Worm (Caenorhabditis elegans) whole organism, young adult: Measurements from ENCODE around the gene C04E12.2.

Source experiments
- B0035.1 ChIP-seq: sonication (generic microtip); optimal IDR thresholded peaks from 2 replicates; lab custom pipeline; 2016; ENCODE audit warnings: missing genetic modification characterization, mild to moderate bottlenecking, missing compliant biosample characterization, missing genotype, missing genetic modification reagents
- B0336.3 ChIP-seq: fragments of 200-800 bp; sonication (Bioruptor generic); IDR thresholded peaks from 2 replicates; pipeline ENCODE4 v1.3.6; 2022; ENCODE audit warnings: missing genetic modification characterization, missing compliant biosample characterization
- C17E4.6 ChIP-seq: fragments of 200-800 bp; sonication (Bioruptor generic); IDR thresholded peaks from 2 replicates; pipeline ENCODE4 v1.3.6; 2022; ENCODE audit warnings: missing genetic modification reagents, missing genetic modification characterization, missing compliant biosample characterization
- F39B2.1 ChIP-seq: fragments of 200-800 bp; sonication (Bioruptor generic); IDR thresholded peaks from 2 replicates; pipeline ENCODE4 v1.3.6; 2022; ENCODE audit warnings: missing genetic modification reagents, missing genetic modification characterization, missing compliant biosample characterization
- F49E8.2 ChIP-seq: sonication (generic microtip); optimal IDR thresholded peaks from 3 replicates; lab custom pipeline; 2017; ENCODE audit warnings: missing genetic modification characterization, mild to moderate bottlenecking, missing compliant biosample characterization, antibody characterized with exemption, moderate library complexity; ENCODE audit not compliant: insufficient read depth
- F52B5.7 ChIP-seq: sonication (generic microtip); optimal IDR thresholded peaks from 2 replicates; lab custom pipeline; 2016; ENCODE audit warnings: mild to moderate bottlenecking, missing genetic modification characterization, missing compliant biosample characterization
- F57C9.4 ChIP-seq: sonication (generic microtip); optimal IDR thresholded peaks from 2 replicates; lab custom pipeline; 2017; ENCODE audit warnings: mild to moderate bottlenecking, missing genetic modification characterization, missing compliant biosample characterization
- K11D2.4 ChIP-seq: fragments of 200-800 bp; sonication (Bioruptor generic); IDR thresholded peaks from 2 replicates; pipeline ENCODE4 v1.3.6; 2022; ENCODE audit warnings: missing genetic modification reagents, missing genetic modification characterization, missing compliant biosample characterization
- Y56A3A.18 ChIP-seq: fragments of 200-800 bp; sonication (Bioruptor generic); IDR thresholded peaks from 2 replicates; pipeline ENCODE4 v1.3.6; 2022; ENCODE audit warnings: missing genetic modification reagents, missing genetic modification characterization, missing compliant biosample characterization
- Y79H2A.3 ChIP-seq: fragments of 200-800 bp; sonication (Bioruptor generic); conservative IDR thresholded peaks from 2 replicates; pipeline ENCODE4 v1.3.6; 2022; ENCODE audit warnings: missing genetic modification reagents, missing genetic modification characterization, missing compliant biosample characterization
- ZK185.1 ChIP-seq: sonication (generic microtip); optimal IDR thresholded peaks from 2 replicates; lab custom pipeline; 2016; ENCODE audit warnings: mild to moderate bottlenecking, missing genetic modification characterization, missing compliant biosample characterization; ENCODE audit not compliant: poor library complexity, severe bottlenecking
- attf-3 ChIP-seq: fragments of 200-800 bp; sonication (Bioruptor generic); conservative IDR thresholded peaks from 2 replicates; pipeline ENCODE4 v1.3.6; 2022; ENCODE audit warnings: missing genetic modification reagents, missing genetic modification characterization, missing compliant biosample characterization
- attf-5 ChIP-seq: fragments of 200-800 bp; sonication (Bioruptor generic); optimal IDR thresholded peaks from 2 replicates; lab custom pipeline; 2018; ENCODE audit warnings: mild to moderate bottlenecking, missing genetic modification characterization, missing compliant biosample characterization
- bed-1 ChIP-seq: fragments of 200-800 bp; sonication (Bioruptor generic); IDR thresholded peaks from 2 replicates; pipeline ENCODE4 v1.3.6; 2022; ENCODE audit warnings: missing genetic modification reagents, missing genetic modification characterization, missing compliant biosample characterization
- cebp-2 ChIP-seq: fragments of 200-800 bp; sonication (Bioruptor generic); IDR thresholded peaks from 2 replicates; pipeline ENCODE4 v1.3.6; 2022; ENCODE audit warnings: missing genetic modification characterization, missing compliant biosample characterization
- ceh-40 ChIP-seq: fragments of 200-800 bp; sonication (Bioruptor generic); IDR thresholded peaks from 2 replicates; pipeline ENCODE4 v1.3.6; 2022; ENCODE audit warnings: missing genetic modification characterization, missing compliant biosample characterization
- ceh-91 ChIP-seq: fragments of 200-800 bp; sonication (Bioruptor generic); IDR thresholded peaks from 2 replicates; pipeline ENCODE4 v1.3.6; 2022; ENCODE audit warnings: missing genetic modification reagents, missing genetic modification characterization, missing compliant biosample characterization
- chd-7 ChIP-seq: sonication (generic microtip); optimal IDR thresholded peaks from 2 replicates; lab custom pipeline; 2016; ENCODE audit warnings: mild to moderate bottlenecking, missing genetic modification characterization, moderate library complexity, missing compliant biosample characterization
- dox-1 ChIP-seq: fragments of 200-800 bp; sonication (Bioruptor generic); IDR thresholded peaks from 2 replicates; pipeline ENCODE4 v1.3.6; 2022; ENCODE audit warnings: missing genetic modification reagents, missing genetic modification characterization, missing compliant biosample characterization
- egl-44 ChIP-seq: fragments of 200-800 bp; sonication (Bioruptor generic); IDR thresholded peaks from 2 replicates; pipeline ENCODE4 v1.3.6; 2022; ENCODE audit warnings: missing genetic modification reagents, missing genetic modification characterization, missing compliant biosample characterization
- fkh-3 ChIP-seq: sonication (generic microtip); optimal IDR thresholded peaks from 2 replicates; lab custom pipeline; 2016; ENCODE audit warnings: mild to moderate bottlenecking, missing genetic modification characterization, missing compliant biosample characterization
- him-1 ChIP-seq: sonication (generic microtip); optimal IDR thresholded peaks from 2 replicates; lab custom pipeline; 2016; ENCODE audit warnings: missing genotype, missing genetic modification reagents, missing genetic modification characterization, missing compliant biosample characterization
- hmg-20 ChIP-seq: fragments of 200-800 bp; sonication (Bioruptor generic); IDR thresholded peaks from 2 replicates; pipeline ENCODE4 v1.3.6; 2022; ENCODE audit warnings: missing genetic modification reagents, missing genetic modification characterization, missing compliant biosample characterization
- lin-54 ChIP-seq: fragments of 200-800 bp; sonication (Bioruptor generic); optimal IDR thresholded peaks from 2 replicates; lab custom pipeline; 2018; ENCODE audit warnings: mild to moderate bottlenecking, missing genetic modification characterization, missing compliant biosample characterization
- lsl-1 ChIP-seq: fragments of 200-800 bp; sonication (Bioruptor generic); optimal IDR thresholded peaks from 2 replicates; lab custom pipeline; 2018; ENCODE audit warnings: mild to moderate bottlenecking, missing genetic modification characterization, moderate library complexity, missing compliant biosample characterization
- madf-6 ChIP-seq: fragments of 200-800 bp; sonication (Bioruptor generic); IDR thresholded peaks from 2 replicates; pipeline ENCODE4 v1.3.6; 2022; ENCODE audit warnings: missing genetic modification reagents, missing genetic modification characterization, missing compliant biosample characterization
- nhr-179 ChIP-seq: sonication (generic microtip); optimal IDR thresholded peaks from 2 replicates; lab custom pipeline; 2016; ENCODE audit warnings: mild to moderate bottlenecking, missing genetic modification characterization, missing compliant biosample characterization
- nhr-80 ChIP-seq: sonication (generic microtip); optimal IDR thresholded peaks from 2 replicates; lab custom pipeline; 2016; ENCODE audit warnings: missing genetic modification characterization, missing compliant biosample characterization
- rcor-1 ChIP-seq: fragments of 200-800 bp; sonication (Bioruptor generic); IDR thresholded peaks from 2 replicates; pipeline ENCODE4 v1.3.6; 2022; ENCODE audit warnings: missing genetic modification reagents, missing genetic modification characterization, missing compliant biosample characterization
- rec-8 ChIP-seq, 2 experiments: sonication (generic microtip); optimal IDR thresholded peaks; 2 replicates each; lab custom pipeline; 2016; ENCODE audit warnings: mild to moderate bottlenecking in 2 of 2, missing genetic modification characterization in 2 of 2, missing genetic modification reagents in 2 of 2, missing genotype in 2 of 2, missing biosample characterization in 1 of 2, missing compliant biosample characterization in 1 of 2, moderate library complexity in 1 of 2
- snpc-1.3 ChIP-seq: sonication (generic microtip); optimal IDR thresholded peaks from 2 replicates; lab custom pipeline; 2017; ENCODE audit warnings: missing genetic modification characterization, mild to moderate bottlenecking, missing compliant biosample characterization, antibody characterized with exemption, moderate library complexity, missing genotype, missing genetic modification reagents; ENCODE audit not compliant: insufficient read depth
- snpc-3.4 ChIP-seq: sonication (generic microtip); optimal IDR thresholded peaks from 2 replicates; lab custom pipeline; 2017; ENCODE audit warnings: missing genetic modification characterization, mild to moderate bottlenecking, missing compliant biosample characterization, antibody characterized with exemption, moderate library complexity, missing genotype, missing genetic modification reagents
- snpc-4 ChIP-seq, 5 experiments: fragments of 150-350 bp in 1 of 5; sonication (generic microtip) in 4 of 5; optimal IDR thresholded peaks; 2 replicates each; lab custom pipeline; 2014 to 2018; ENCODE audit warnings: missing genetic modification characterization in 5 of 5, missing biosample characterization in 3 of 5, antibody characterized with exemption in 2 of 5, mild to moderate bottlenecking in 2 of 5, missing compliant biosample characterization in 2 of 5, missing genotype in 2 of 5, moderate library complexity in 2 of 5, missing genetic modification reagents in 1 of 5
- unc-130 ChIP-seq: sonication (generic microtip); optimal IDR thresholded peaks from 2 replicates; lab custom pipeline; 2016; ENCODE audit warnings: missing genetic modification reagents, missing genetic modification characterization, missing compliant biosample characterization
- unc-62 ChIP-seq: fragments of 150-350 bp; optimal IDR thresholded peaks from 2 replicates; lab custom pipeline; 2014; ENCODE audit warnings: missing biosample characterization, missing genetic modification reagents, missing genetic modification characterization
- xnd-1 ChIP-seq: sonication (generic microtip); optimal IDR thresholded peaks from 2 replicates; lab custom pipeline; 2016; ENCODE audit warnings: missing genotype, missing genetic modification reagents, missing genetic modification characterization, missing compliant biosample characterization
- zfh-2 ChIP-seq: fragments of 200-800 bp; sonication (Bioruptor generic); conservative IDR thresholded peaks from 2 replicates; pipeline ENCODE4 v1.3.6; 2022; ENCODE audit warnings: missing genetic modification reagents, missing genetic modification characterization, missing compliant biosample characterization
- zim-3 ChIP-seq: sonication (generic microtip); optimal IDR thresholded peaks from 2 replicates; lab custom pipeline; 2017; ENCODE audit warnings: mild to moderate bottlenecking, missing genetic modification characterization, moderate library complexity, missing compliant biosample characterization
- ztf-22 ChIP-seq: fragments of 200-800 bp; sonication (Bioruptor generic); optimal IDR thresholded peaks from 2 replicates; lab custom pipeline; 2018; ENCODE audit warnings: mild to moderate bottlenecking, missing genetic modification characterization, moderate library complexity, missing compliant biosample characterization

C04E12.2 gene

ce11 chrV:3358267-3358666, 9.6 kb upstream of the C04E12.2 start, which contains the start of gene C04E12.5:
Gene C04E12.5 (plus strand): TSS chrV:3358567.
- TF ChIP-seq rcor-1 (GFP tag; lab: Robert Waterston, UW) (no peak), ztf-22 (GFP tag; lab: Kevin White, UChicago) (no peak)

DNA sequence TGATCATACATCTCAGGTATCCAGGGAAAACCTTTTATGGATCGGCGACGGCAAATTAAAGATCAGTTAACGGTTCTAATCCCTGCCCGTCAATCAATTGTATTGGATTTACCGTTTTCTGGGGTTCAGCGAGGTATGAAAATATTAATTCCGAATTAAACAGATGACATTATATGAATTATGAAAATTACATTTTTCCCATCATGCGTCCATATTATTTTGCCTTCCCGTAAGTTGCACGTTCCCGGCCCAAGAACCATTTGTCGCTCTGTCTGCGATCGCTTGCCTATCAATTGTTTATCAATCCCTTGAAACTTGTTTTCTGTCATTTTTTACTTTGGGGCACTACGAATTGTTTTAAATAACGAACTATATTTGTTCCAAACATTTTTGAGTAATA, 6.2 kb upstream of the C04E12.2 start:
- no peak for TF ChIP-seq F57C9.4
- no peak for TF ChIP-seq F52B5.7 (tag; lab: Kevin White, UChicago)
- no peak for TF ChIP-seq him-1 (tag; lab: Kevin White, UChicago)
- TF ChIP-seq Y56A3A.18 (GFP tag; lab: Robert Waterston, UW) = no peak
- no peak for TF ChIP-seq Y79H2A.3
- TF ChIP-seq B0035.1 = no peak
- TF ChIP-seq zim-3 (tag; lab: Kevin White, UChicago) = no peak

DNA sequence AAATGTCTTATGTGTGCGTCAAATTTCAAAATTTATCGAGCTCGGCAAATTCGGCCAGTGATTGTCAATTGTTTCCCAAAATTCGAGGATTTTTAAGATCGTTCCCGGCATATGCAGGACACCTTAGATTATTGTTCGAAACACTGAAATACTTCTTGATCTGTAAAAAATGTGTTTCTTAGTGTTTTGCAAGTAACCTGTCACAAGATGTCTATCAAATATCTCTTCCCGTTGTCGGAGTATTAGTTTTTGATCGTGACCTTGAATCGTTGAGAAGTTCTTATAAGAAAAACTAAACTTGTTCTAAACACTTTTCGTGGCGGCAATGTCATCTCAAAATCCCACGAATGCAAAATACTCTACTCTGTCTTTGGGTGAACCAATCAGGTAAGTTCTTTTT, 5.4 kb upstream of the C04E12.2 start, which contains the start of gene C04E12.4:
TSS of gene C04E12.4 (plus strand) at position 301 of the 400 bp plus-strand sequence.
- TF ChIP-seq snpc-1.3 (tag; lab: Kevin White, UChicago) (no peak), hmg-20 (no peak), chd-7 (tag; lab: Kevin White, UChicago) (no peak), bed-1 (no peak), F39B2.1 (GFP tag; lab: Robert Waterston, UW) (no peak), F49E8.2 (no peak), rec-8 (tag; optimal IDR thresholded peaks at IDR 0.05; lab: Kevin White, UChicago) (no peak)

DNA sequence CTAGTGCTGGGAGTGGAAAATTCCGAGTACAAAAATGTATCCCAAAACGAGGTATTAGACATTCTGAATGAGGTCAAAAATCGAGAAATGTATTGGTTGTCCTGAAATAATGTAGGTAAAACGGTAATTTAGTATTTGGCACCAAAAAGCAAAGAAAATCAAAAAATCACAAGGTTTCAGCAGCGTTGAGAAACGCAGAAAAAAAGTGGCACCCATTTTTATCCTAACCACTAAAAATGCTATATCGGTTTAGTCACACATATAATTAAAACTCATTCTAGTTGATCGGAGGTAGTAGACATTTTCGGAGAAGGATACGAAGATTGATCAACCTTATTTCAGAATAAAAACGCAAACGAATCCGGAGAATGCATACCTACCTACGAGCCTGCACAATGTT, 4.8 kb downstream of the C04E12.2 start, which contains the start of gene srx-121:
TSS of gene srx-121 (minus strand) at position 101 of the 400 bp plus-strand sequence.
- TF ChIP-seq Y56A3A.18 (GFP tag; lab: Robert Waterston, UW) (no peak), unc-62 (no peak)

- TF ChIP-seq snpc-4 (GFP tag; optimal IDR thresholded peaks at IDR 0.05; lab: Kevin White, UChicago) = no peak
- TF ChIP-seq snpc-4 (tag; optimal IDR thresholded peaks at IDR 0.05; lab: Kevin White, UChicago) = no peak
- TF ChIP-seq C17E4.6 (GFP tag; lab: Robert Waterston, UW) = no peak
- TF ChIP-seq ceh-91 = no peak
- no peak for TF ChIP-seq B0336.3 (GFP tag; lab: Robert Waterston, UW)
- no peak for TF ChIP-seq ceh-40 (GFP tag; lab: Robert Waterston, UW)
- TF ChIP-seq, all 124 proteins: peak for 0
Observed at ce11 chrV:3376973-3377372, 9.1 kb downstream of the C04E12.2 start, which contains the start of gene srbc-2. Gene srbc-2 (minus strand): TSS chrV:3377073.

- no peak for TF ChIP-seq lin-54 (GFP tag; lab: Kevin White, UChicago)
- TF ChIP-seq egl-44 (GFP tag; lab: Robert Waterston, UW) = no peak
- no peak for TF ChIP-seq zim-3 (tag; lab: Kevin White, UChicago)
- TF ChIP-seq attf-5 = peak; percentile 37
- no peak for TF ChIP-seq lsl-1
- TF ChIP-seq cebp-2 = no peak
- TF ChIP-seq ZK185.1 (tag; lab: Kevin White, UChicago) = no peak
- TF ChIP-seq nhr-80 = peak; percentile 83
- TF ChIP-seq K11D2.4 (GFP tag; lab: Robert Waterston, UW) = no peak
- TF ChIP-seq attf-3 = no peak
- no peak for TF ChIP-seq nhr-179 (tag; lab: Kevin White, UChicago)
- no peak for TF ChIP-seq xnd-1 (tag; lab: Kevin White, UChicago)
- peak; percentile 60 for TF ChIP-seq dox-1 (GFP tag; lab: Robert Waterston, UW)
- no peak for TF ChIP-seq fkh-3 (tag; lab: Kevin White, UChicago)
- TF ChIP-seq B0035.1 = no peak
- peak; percentile 42; the same call in 1 of the 2 replicates for TF ChIP-seq zfh-2 (GFP tag; lab: Robert Waterston, UW)
- TF ChIP-seq snpc-3.4 = no peak
- TF ChIP-seq Y56A3A.18 (GFP tag; lab: Robert Waterston, UW) = 0 out of 2 replicates have a peak, but pooled peaks have one; percentile 12
- no peak for TF ChIP-seq madf-6
- TF ChIP-seq unc-130 (GFP tag; lab: Kevin White, UChicago) = no peak
Observed at ce11 chrV:3388299-3388698, 20.4 kb downstream of the C04E12.2 start.
